Worm (Caenorhabditis elegans) whole organism, L4 larva: ENCODE measurements around the gene him-10.

Experiments
- F26F4.8 ChIP-seq: fragments of 200-800 bp; sonication (Bioruptor generic); conservative IDR thresholded peaks from 2 replicates; pipeline ENCODE4 v1.3.6; 2022; ENCODE audit warnings: missing genetic modification characterization, missing compliant biosample characterization
- F44E2.7 ChIP-seq: fragments of 200-800 bp; sonication (Bioruptor generic); IDR thresholded peaks from 2 replicates; pipeline ENCODE4 v2.1.2; 2022; ENCODE audit warnings: missing genetic modification characterization, missing compliant biosample characterization
- F49E8.2 ChIP-seq: sonication (generic microtip); optimal IDR thresholded peaks from 2 replicates; lab custom pipeline; 2016; ENCODE audit warnings: missing compliant biosample characterization, mild to moderate bottlenecking, missing genetic modification characterization, borderline replicate concordance
- R02D3.7 ChIP-seq: fragments of 150-350 bp; sonication (generic microtip); optimal IDR thresholded peaks from 3 replicates; lab custom pipeline; 2014; ENCODE audit warnings: missing biosample characterization, missing genetic modification characterization
- T20F7.1 ChIP-seq: fragments of 200-800 bp; sonication (Bioruptor generic); optimal IDR thresholded peaks from 2 replicates; lab custom pipeline; 2018; ENCODE audit warnings: mild to moderate bottlenecking, missing genetic modification characterization, missing compliant biosample characterization
- T26A8.4 ChIP-seq: fragments of 200-800 bp; sonication (Bioruptor generic); IDR thresholded peaks from 2 replicates; pipeline ENCODE4 v1.3.6; 2022; ENCODE audit warnings: missing genetic modification characterization, missing compliant biosample characterization
- Y48G9A.11 ChIP-seq: fragments of 200-800 bp; sonication (Bioruptor generic); IDR thresholded peaks from 2 replicates; pipeline ENCODE4 v1.3.6; 2022; ENCODE audit warnings: missing genetic modification reagents, missing genetic modification characterization, missing compliant biosample characterization
- Y75B8A.6 ChIP-seq: fragments of 200-800 bp; sonication (Bioruptor generic); IDR thresholded peaks from 2 replicates; pipeline ENCODE4 v1.3.6; 2022; ENCODE audit warnings: missing genetic modification reagents, missing genetic modification characterization, missing compliant biosample characterization
- aha-1 ChIP-seq: fragments of 150-350 bp; peaks from one replicate; lab custom pipeline; 2014; ENCODE audit warnings: missing biosample characterization, missing genetic modification characterization
- ceh-32 ChIP-seq: sonication (generic microtip); optimal IDR thresholded peaks from 2 replicates; lab custom pipeline; 2016; ENCODE audit warnings: mild to moderate bottlenecking, missing genetic modification characterization, missing compliant biosample characterization; ENCODE audit not compliant: poor library complexity
- ceh-44 ChIP-seq: fragments of 200-800 bp; sonication (Bioruptor generic); IDR thresholded peaks from 2 replicates; pipeline ENCODE4 v1.3.6; 2022; ENCODE audit warnings: missing genetic modification reagents, missing genetic modification characterization, missing compliant biosample characterization
- ceh-62 ChIP-seq: sonication (generic microtip); optimal IDR thresholded peaks from 2 replicates; lab custom pipeline; 2017; ENCODE audit warnings: missing biosample characterization, missing genetic modification characterization
- ces-1 ChIP-seq: fragments of 150-350 bp; sonication (generic microtip); optimal IDR thresholded peaks from 4 replicates; lab custom pipeline; 2014; ENCODE audit warnings: missing biosample characterization, missing genetic modification reagents, missing genetic modification characterization
- ctbp-1 ChIP-seq: fragments of 200-800 bp; sonication (Bioruptor generic); IDR thresholded peaks from 2 replicates; pipeline ENCODE4 v1.3.6; 2022; ENCODE audit warnings: missing genetic modification reagents, missing genetic modification characterization, missing compliant biosample characterization
- daf-16 ChIP-seq, 3 experiments: sonication (generic microtip); optimal IDR thresholded peaks; 2 replicates each; lab custom pipeline; 2016 to 2017; ENCODE audit warnings: missing genetic modification characterization in 3 of 3, missing genetic modification reagents in 3 of 3, mild to moderate bottlenecking in 2 of 3, missing compliant biosample characterization in 2 of 3, missing biosample characterization in 1 of 3, moderate library complexity in 1 of 3
- daf-8 ChIP-seq: fragments of 200-800 bp; sonication (Bioruptor generic); IDR thresholded peaks from 2 replicates; pipeline ENCODE4 v1.3.6; 2022; ENCODE audit warnings: missing genetic modification characterization, missing compliant biosample characterization
- dmd-6 ChIP-seq: fragments of 200-800 bp; sonication (Bioruptor generic); IDR thresholded peaks from 2 replicates; pipeline ENCODE4 v1.3.6; 2022; ENCODE audit warnings: missing genetic modification reagents, missing genetic modification characterization, missing compliant biosample characterization
- dmd-8 ChIP-seq: fragments of 200-800 bp; sonication (Bioruptor generic); IDR thresholded peaks from 2 replicates; pipeline ENCODE4 v1.3.6; 2022; ENCODE audit warnings: missing genetic modification characterization, missing compliant biosample characterization
- egl-43 ChIP-seq: fragments of 200-800 bp; sonication (Bioruptor generic); IDR thresholded peaks from 2 replicates; pipeline ENCODE4 v1.3.6; 2022; ENCODE audit warnings: missing genetic modification reagents, missing genetic modification characterization, missing compliant biosample characterization
- gei-8 ChIP-seq: fragments of 200-800 bp; sonication (Bioruptor generic); optimal IDR thresholded peaks from 2 replicates; lab custom pipeline; 2018; ENCODE audit warnings: mild to moderate bottlenecking, missing genetic modification characterization, missing compliant biosample characterization
- hlh-11 ChIP-seq: fragments of 200-800 bp; sonication (Bioruptor generic); optimal IDR thresholded peaks from 2 replicates; lab custom pipeline; 2018; ENCODE audit warnings: mild to moderate bottlenecking, missing genetic modification characterization, missing compliant biosample characterization
- hmg-1.1 ChIP-seq: fragments of 200-800 bp; sonication (Bioruptor generic); IDR thresholded peaks from 2 replicates; pipeline ENCODE4 v1.3.6; 2022; ENCODE audit warnings: missing genetic modification reagents, missing genetic modification characterization, missing compliant biosample characterization
- lim-7 ChIP-seq: fragments of 200-800 bp; sonication (Bioruptor generic); IDR thresholded peaks from 2 replicates; pipeline ENCODE4 v1.3.6; 2022; ENCODE audit warnings: missing genetic modification characterization, missing compliant biosample characterization
- lin-13 ChIP-seq: fragments of 150-350 bp; optimal IDR thresholded peaks from 2 replicates; lab custom pipeline; 2014; ENCODE audit warnings: missing biosample characterization, missing genetic modification reagents, missing genetic modification characterization
- lin-38 ChIP-seq: fragments of 200-800 bp; sonication (Bioruptor generic); IDR thresholded peaks from 2 replicates; pipeline ENCODE4 v1.3.6; 2022; ENCODE audit warnings: missing genetic modification reagents, missing genetic modification characterization, missing compliant biosample characterization
- lir-3 ChIP-seq: sonication (generic microtip); optimal IDR thresholded peaks from 2 replicates; lab custom pipeline; 2016; ENCODE audit warnings: mild to moderate bottlenecking, missing genetic modification characterization, missing compliant biosample characterization
- madf-5 ChIP-seq, 2 experiments: fragments of 200-800 bp; sonication (Bioruptor generic); IDR thresholded peaks; 2 replicates each; pipeline ENCODE4 v1.3.6; 2022; ENCODE audit warnings: missing compliant biosample characterization in 2 of 2, missing genetic modification characterization in 2 of 2
- mdl-1 ChIP-seq, 2 experiments: fragments of 150-350 bp in 1 of 2; sonication (generic microtip) in 1 of 2; optimal IDR thresholded peaks; 2 replicates each; lab custom pipeline; 2014 to 2017; ENCODE audit warnings: missing biosample characterization in 2 of 2, missing genetic modification characterization in 2 of 2
- mdt-29 ChIP-seq: fragments of 200-800 bp; sonication (Bioruptor generic); IDR thresholded peaks from 2 replicates; pipeline ENCODE4 v1.3.6; 2022; ENCODE audit warnings: missing genetic modification reagents, missing genetic modification characterization, missing compliant biosample characterization
- mxl-2 ChIP-seq: fragments of 200-800 bp; sonication (Bioruptor generic); conservative IDR thresholded peaks from 2 replicates; pipeline ENCODE4 v1.3.6; 2022; ENCODE audit warnings: missing genetic modification reagents, missing genetic modification characterization, missing compliant biosample characterization
- nhr-10 ChIP-seq: fragments of 150-350 bp; optimal IDR thresholded peaks from 2 replicates; lab custom pipeline; 2014; ENCODE audit warnings: missing biosample characterization, missing genetic modification characterization
- nhr-102 ChIP-seq: sonication (generic microtip); optimal IDR thresholded peaks from 2 replicates; lab custom pipeline; 2016; ENCODE audit warnings: mild to moderate bottlenecking, missing genetic modification characterization, moderate library complexity, missing compliant biosample characterization
- nhr-11 ChIP-seq: fragments of 150-350 bp; optimal IDR thresholded peaks from 2 replicates; lab custom pipeline; 2014; ENCODE audit warnings: missing biosample characterization, missing genetic modification characterization
- nhr-76 ChIP-seq: fragments of 150-350 bp; optimal IDR thresholded peaks from 2 replicates; lab custom pipeline; 2014; ENCODE audit warnings: missing biosample characterization, missing genetic modification characterization
- nhr-77 ChIP-seq: fragments of 150-350 bp; optimal IDR thresholded peaks from 2 replicates; lab custom pipeline; 2014; ENCODE audit warnings: missing biosample characterization, missing genetic modification characterization
- set-16 ChIP-seq: fragments of 200-800 bp; sonication (Bioruptor generic); IDR thresholded peaks from 2 replicates; pipeline ENCODE4 v1.3.6; 2022; ENCODE audit warnings: missing genetic modification reagents, missing genetic modification characterization, missing compliant biosample characterization
- tra-1 ChIP-seq: fragments of 200-800 bp; sonication (Bioruptor generic); IDR thresholded peaks from 2 replicates; pipeline ENCODE4 v1.3.6; 2022; ENCODE audit warnings: missing genetic modification reagents, missing genetic modification characterization, missing compliant biosample characterization
- unc-130 ChIP-seq: sonication (generic microtip); optimal IDR thresholded peaks from 2 replicates; lab custom pipeline; 2016; ENCODE audit warnings: missing genetic modification reagents, missing genetic modification characterization, missing compliant biosample characterization
- unc-39 ChIP-seq: sonication (generic microtip); optimal IDR thresholded peaks from 2 replicates; lab custom pipeline; 2017; ENCODE audit warnings: missing biosample characterization, missing genetic modification characterization
- unc-62 ChIP-seq, 3 experiments: fragments of 150-350 bp in 1 of 3; sonication (generic microtip); optimal IDR thresholded peaks in 2 of 3; peaks in 1 of 3; 1 replicate in 1 of 3; 2 replicates in 2 of 3; lab custom pipeline; 2014 to 2017; ENCODE audit warnings: missing biosample characterization in 3 of 3, missing genetic modification characterization in 3 of 3, missing genetic modification reagents in 3 of 3, missing genotype in 1 of 3
- vab-7 ChIP-seq: fragments of 200-800 bp; sonication (Bioruptor generic); IDR thresholded peaks from 2 replicates; pipeline ENCODE4 v1.3.6; 2022; ENCODE audit warnings: missing genetic modification reagents, missing genetic modification characterization, missing compliant biosample characterization
- zag-1 ChIP-seq: fragments of 150-350 bp; optimal IDR thresholded peaks from 2 replicates; lab custom pipeline; 2014; ENCODE audit warnings: missing biosample characterization, missing genetic modification characterization
- zfp-2 ChIP-seq: sonication (generic microtip); optimal IDR thresholded peaks from 2 replicates; lab custom pipeline; 2016; ENCODE audit warnings: mild to moderate bottlenecking, missing genetic modification characterization, missing compliant biosample characterization
- zip-11 ChIP-seq: fragments of 200-800 bp; sonication (Bioruptor generic); IDR thresholded peaks from 2 replicates; pipeline ENCODE4 v1.3.6; 2022; ENCODE audit warnings: missing genetic modification characterization, missing compliant biosample characterization

The him-10 gene

ce11 chrIII:5828065-5828464, 25.0 kb downstream of the him-10 start:
- 0 out of 2 replicates have a peak, but pooled peaks have one; percentile 11 for TF ChIP-seq tra-1 (GFP tag; lab: Robert Waterston, UW)
- TF ChIP-seq egl-43 (GFP tag; lab: Robert Waterston, UW): 0 out of 2 replicates have a peak, but pooled peaks have one; percentile 44
- no peak for TF ChIP-seq nhr-11 (tag; lab: Kevin White, UChicago)
- 0 out of 2 replicates have a peak, but pooled peaks have one; percentile 6 for TF ChIP-seq lin-38 (GFP tag; lab: Robert Waterston, UW)
- no peak for TF ChIP-seq R02D3.7 (tag; lab: Kevin White, UChicago)
- 0 out of 2 replicates have a peak, but pooled peaks have one; percentile 30 for TF ChIP-seq hmg-1.1
- no peak for TF ChIP-seq gei-8 (GFP tag; lab: Kevin White, UChicago)
- TF ChIP-seq ceh-32: no peak
- 0 out of 4 replicates have a peak, but pooled peaks of 1 of the 2 experiments have one; percentile 56 for TF ChIP-seq madf-5 (GFP tag; IDR thresholded peaks at IDR 0.05; lab: Robert Waterston, UW)
- TF ChIP-seq ceh-62 (tag; lab: Kevin White, UChicago): no peak
- TF ChIP-seq mdl-1 (tag; optimal IDR thresholded peaks at IDR 0.05; lab: Kevin White, UChicago): no peak
- TF ChIP-seq Y48G9A.11: 0 out of 2 replicates have a peak, but pooled peaks have one; percentile 31
- no peak for TF ChIP-seq unc-130
- peak; percentile 56; the same call in 1 of the 2 replicates for TF ChIP-seq lim-7
- TF ChIP-seq mdt-29 (GFP tag; lab: Robert Waterston, UW): 0 out of 2 replicates have a peak, but pooled peaks have one; percentile 19
- no peak for TF ChIP-seq daf-8 (GFP tag; lab: Robert Waterston, UW)
- peak; percentile 31; the same call in 1 of the 2 replicates for TF ChIP-seq T26A8.4 (GFP tag; lab: Robert Waterston, UW)
- peak; percentile 5 for TF ChIP-seq hlh-11 (tag; lab: Kevin White, UChicago)

- TF ChIP-seq F26F4.8 (GFP tag; lab: Robert Waterston, UW) (no peak), unc-39 (tag; lab: Kevin White, UChicago) (no peak), nhr-10 (no peak), set-16 (GFP tag; lab: Robert Waterston, UW) (peak; percentile 71), R02D3.7 (tag; lab: Kevin White, UChicago) (no peak), ces-1 (GFP tag; lab: Kevin White, UChicago) (no peak), ctbp-1 (no peak), egl-43 (GFP tag; lab: Robert Waterston, UW) (peak; percentile 52; the same call in 1 of the 2 replicates), dmd-6 (GFP tag; lab: Robert Waterston, UW) (no peak), Y75B8A.6 (GFP tag; lab: Robert Waterston, UW) (no peak), dmd-8 (GFP tag; lab: Robert Waterston, UW) (0 out of 2 replicates have a peak, but pooled peaks have one; percentile 21), daf-8 (GFP tag; lab: Robert Waterston, UW) (no peak), nhr-76 (tag; lab: Kevin White, UChicago) (no peak), mxl-2 (GFP tag; lab: Robert Waterston, UW) (no peak), F49E8.2 (tag; lab: Kevin White, UChicago) (no peak), unc-62 (GFP tag; optimal IDR thresholded peaks at IDR 0.05 in 1 of 2; lab: Kevin White, UChicago) (peak in 1 of 2 experiments; percentile 79), unc-62 (tag; optimal IDR thresholded peaks at IDR 0.05; lab: Kevin White, UChicago) (no peak), lir-3 (tag; lab: Kevin White, UChicago) (no peak), vab-7 (GFP tag; lab: Robert Waterston, UW) (no peak), nhr-77 (tag; lab: Kevin White, UChicago) (no peak), nhr-11 (tag; lab: Kevin White, UChicago) (no peak), daf-16 (GFP tag; optimal IDR thresholded peaks at IDR 0.05; lab: Kevin White, UChicago) (no peak), daf-16 (tag; optimal IDR thresholded peaks at IDR 0.05; lab: Kevin White, UChicago) (no peak), hmg-1.1 (no peak), zag-1 (tag; lab: Kevin White, UChicago) (no peak), aha-1 (tag; lab: Kevin White, UChicago) (peak; percentile 85), zfp-2 (no peak), lin-13 (GFP tag; lab: Kevin White, UChicago) (no peak), F44E2.7 (GFP tag; lab: Robert Waterston, UW) (no peak), T20F7.1 (GFP tag; lab: Kevin White, UChicago) (no peak), zip-11 (GFP tag; lab: Robert Waterston, UW) (0 out of 2 replicates have a peak, but pooled peaks have one; percentile 30), nhr-102 (tag; lab: Kevin White, UChicago) (no peak), mdt-29 (GFP tag; lab: Robert Waterston, UW) (no peak), ceh-44 (GFP tag; lab: Robert Waterston, UW) (no peak)
Observed at ce11 chrIII:5832442-5832841, 29.4 kb downstream of the him-10 start.
